Fruit fly (Drosophila melanogaster) whole organism: Measurements from ENCODE around the gene Idgf1.

Experiments
- CG8478 ChIP-seq: fragments of >200 bp; optimal IDR thresholded peaks from 2 replicates; lab custom pipeline; 2018; ENCODE audit warnings: inconsistent platforms
- psq ChIP-seq: fragments of >200 bp; optimal IDR thresholded peaks from 2 replicates; lab custom pipeline; 2017

- TF ChIP-seq psq (no peak), CG8478 (lab: Kevin White, UChicago) (no peak)
Observed at dm6 chr2L:16397517-16397916, 47.6 kb upstream of the Idgf1 start.
